Fruit fly (Drosophila melanogaster) whole organism, adult: ENCODE results near the gene CG1572.

Experiments
- CG11617 ChIP-seq: fragments of 200-800 bp; sonication (Bioruptor generic); optimal IDR thresholded peaks from 2 replicates; lab custom pipeline; 2017; ENCODE audit warnings: mild to moderate bottlenecking, missing biosample characterization, missing genetic modification reagents, missing genetic modification characterization
- CG12768 ChIP-seq: fragments of 200-800 bp; sonication (Bioruptor generic); optimal IDR thresholded peaks from 2 replicates; lab custom pipeline; 2017; ENCODE audit warnings: missing biosample characterization, missing genetic modification characterization, mild to moderate bottlenecking, moderate library complexity, missing genetic modification reagents
- CG14711 ChIP-seq: fragments of 200-800 bp; sonication (Bioruptor generic); optimal IDR thresholded peaks from 2 replicates; lab custom pipeline; 2018; ENCODE audit warnings: missing biosample characterization, mild to moderate bottlenecking, missing genetic modification characterization, moderate library complexity
- CG1620 ChIP-seq: fragments of 200-800 bp; sonication (Bioruptor generic); optimal IDR thresholded peaks from 2 replicates; lab custom pipeline; 2016; ENCODE audit warnings: missing biosample characterization, missing genetic modification characterization
- CG33017 ChIP-seq: fragments of 200-800 bp; sonication (Bioruptor generic); optimal IDR thresholded peaks from 2 replicates; lab custom pipeline; 2018; ENCODE audit warnings: missing biosample characterization, mild to moderate bottlenecking, missing genetic modification characterization, moderate library complexity
- CG5204 ChIP-seq: fragments of 200-800 bp; sonication (Bioruptor generic); optimal IDR thresholded peaks from 2 replicates; lab custom pipeline; 2016; ENCODE audit warnings: missing biosample characterization, missing genetic modification characterization
- CG7045 ChIP-seq: fragments of 200-800 bp; sonication (Bioruptor generic); optimal IDR thresholded peaks from 2 replicates; lab custom pipeline; 2017; ENCODE audit warnings: missing biosample characterization, mild to moderate bottlenecking, missing genetic modification characterization
- CG7101 ChIP-seq: fragments of 200-800 bp; sonication (Bioruptor generic); optimal IDR thresholded peaks from 2 replicates; lab custom pipeline; 2018; ENCODE audit warnings: missing biosample characterization, mild to moderate bottlenecking, missing genetic modification characterization, moderate library complexity
- Clk ChIP-seq: fragments of 200-800 bp; sonication (Bioruptor generic); optimal IDR thresholded peaks from 2 replicates; lab custom pipeline; 2017; ENCODE audit warnings: missing biosample characterization, missing genetic modification characterization
- Crg-1 ChIP-seq: fragments of 200-800 bp; sonication (Bioruptor generic); optimal IDR thresholded peaks from 2 replicates; lab custom pipeline; 2016; ENCODE audit warnings: missing biosample characterization, missing genetic modification characterization
- Hr96 ChIP-seq: fragments of 200-800 bp; sonication (Bioruptor generic); optimal IDR thresholded peaks from 2 replicates; lab custom pipeline; 2016; ENCODE audit warnings: missing biosample characterization, missing genetic modification characterization
- Mnt ChIP-seq: fragments of 200-800 bp; sonication (Bioruptor generic); optimal IDR thresholded peaks from 2 replicates; lab custom pipeline; 2016; ENCODE audit warnings: missing biosample characterization, mild to moderate bottlenecking, missing genetic modification characterization
- bab1 ChIP-seq: fragments of 200-800 bp; sonication (Bioruptor generic); optimal IDR thresholded peaks from 3 replicates; lab custom pipeline; 2019; ENCODE audit warnings: missing biosample characterization, mild to moderate bottlenecking, missing genetic modification characterization, moderate library complexity
- cic ChIP-seq: fragments of 200-800 bp; sonication (Bioruptor generic); optimal IDR thresholded peaks from 2 replicates; lab custom pipeline; 2017; ENCODE audit warnings: missing biosample characterization, mild to moderate bottlenecking, missing genetic modification characterization, moderate library complexity
- cnc ChIP-seq, 2 experiments: fragments of >200 bp; optimal IDR thresholded peaks; 2 replicates each; lab custom pipeline; 2017
- kay ChIP-seq: fragments of 200-800 bp; sonication (Bioruptor generic); peaks from one replicate; lab custom pipeline; 2016; ENCODE audit warnings: missing biosample characterization, missing genetic modification characterization, borderline replicate concordance
- ovo ChIP-seq: fragments of 200-800 bp; sonication (Bioruptor generic); optimal IDR thresholded peaks from 2 replicates; lab custom pipeline; 2016; ENCODE audit warnings: missing biosample characterization, missing genetic modification characterization
- pad ChIP-seq: fragments of 200-800 bp; sonication (Bioruptor generic); optimal IDR thresholded peaks from 3 replicates; lab custom pipeline; 2017; ENCODE audit warnings: missing biosample characterization, missing genetic modification characterization, mild to moderate bottlenecking, moderate library complexity, missing genetic modification reagents
- tj ChIP-seq: fragments of 200-800 bp; sonication (Bioruptor generic); optimal IDR thresholded peaks from 3 replicates; lab custom pipeline; 2017; ENCODE audit warnings: missing biosample characterization, mild to moderate bottlenecking, missing genetic modification characterization, moderate library complexity
- toe ChIP-seq: fragments of 200-800 bp; sonication (Bioruptor generic); optimal IDR thresholded peaks from 2 replicates; lab custom pipeline; 2016; ENCODE audit warnings: missing biosample characterization, missing genetic modification characterization

CG1572 gene

dm6 chrX:11569956-11570695 lies 11.7 kb upstream of the CG1572 start, which contains the start of the genes Polr2A and CG11699:
Polr2A (minus strand) TSS chrX:11570326.
CG11699 (plus strand) TSS chrX:11570621.
- TF ChIP-seq cnc (optimal IDR thresholded peaks at IDR 0.05; lab: Kevin White, UChicago) (no peak), CG7101 (tag; lab: Kevin White, UChicago) (peak; percentile 73), bab1 (peak; percentile 78), CG1620 (GFP tag; lab: Kevin White, UChicago) (peak; percentile 50), pad (GFP tag; lab: Kevin White, UChicago) (peak; percentile 73), cic (peak; percentile 15), CG14711 (tag; lab: Kevin White, UChicago) (peak; percentile 73), Mnt (peak; percentile 85), Hr96 (GFP tag; lab: Kevin White, UChicago) (no peak), CG7045 (no peak), Crg-1 (GFP tag; lab: Kevin White, UChicago) (peak; percentile 71), kay (no peak), tj (GFP tag; lab: Kevin White, UChicago) (peak; percentile 95), CG33017 (no peak), CG5204 (GFP tag; lab: Kevin White, UChicago) (no peak), Clk (GFP tag; lab: Kevin White, UChicago) (peak; percentile 33), CG12768 (GFP tag; lab: Kevin White, UChicago) (no peak), ovo (GFP tag; lab: Kevin White, UChicago) (peak; percentile 48), toe (GFP tag; lab: Kevin White, UChicago) (peak; percentile 7), CG11617 (GFP tag; lab: Kevin White, UChicago) (peak; percentile 66)

dm6 chrX:11561450-11562040 lies 3.1 kb upstream of the CG1572 start, which contains the start of gene PGRP-SA:
PGRP-SA (plus strand) TSS chrX:11561643.
- TF ChIP-seq bab1 (peak; percentile 38), cic (peak; percentile 79), pad (GFP tag; lab: Kevin White, UChicago) (no peak), ovo (GFP tag; lab: Kevin White, UChicago) (no peak), CG7101 (tag; lab: Kevin White, UChicago) (peak; percentile 5), CG12768 (GFP tag; lab: Kevin White, UChicago) (peak; percentile 9)

- TF ChIP-seq CG12768 (GFP tag; lab: Kevin White, UChicago) = peak; percentile 91
- peak; percentile 75 for TF ChIP-seq toe (GFP tag; lab: Kevin White, UChicago)
- peak; percentile 95 for TF ChIP-seq kay
- TF ChIP-seq cic = peak; percentile 80
- TF ChIP-seq pad (GFP tag; lab: Kevin White, UChicago) = peak; percentile 89
- TF ChIP-seq ovo (GFP tag; lab: Kevin White, UChicago) = peak; percentile 82
- TF ChIP-seq CG33017 = peak; percentile 91
- TF ChIP-seq CG1620 (GFP tag; lab: Kevin White, UChicago) = peak; percentile 74
- TF ChIP-seq Mnt = peak; percentile 66
- peak; percentile 88 for TF ChIP-seq tj (GFP tag; lab: Kevin White, UChicago)
- TF ChIP-seq CG7045 = peak; percentile 88
- TF ChIP-seq Hr96 (GFP tag; lab: Kevin White, UChicago) = no peak
- TF ChIP-seq CG11617 (GFP tag; lab: Kevin White, UChicago) = peak; percentile 99
- TF ChIP-seq cnc (optimal IDR thresholded peaks at IDR 0.05; lab: Kevin White, UChicago) = no peak
- TF ChIP-seq bab1 = peak; percentile 95
- TF ChIP-seq CG5204 (GFP tag; lab: Kevin White, UChicago) = no peak
- TF ChIP-seq CG14711 (tag; lab: Kevin White, UChicago) = peak; percentile 85
- TF ChIP-seq Clk (GFP tag; lab: Kevin White, UChicago) = peak; percentile 79
- peak; percentile 96 for TF ChIP-seq CG7101 (tag; lab: Kevin White, UChicago)
- peak; percentile 87 for TF ChIP-seq Crg-1 (GFP tag; lab: Kevin White, UChicago)
These were observed 1.6 kb upstream of the CG1572 start for dm6 chrX:11559728-11560724.

DNA sequence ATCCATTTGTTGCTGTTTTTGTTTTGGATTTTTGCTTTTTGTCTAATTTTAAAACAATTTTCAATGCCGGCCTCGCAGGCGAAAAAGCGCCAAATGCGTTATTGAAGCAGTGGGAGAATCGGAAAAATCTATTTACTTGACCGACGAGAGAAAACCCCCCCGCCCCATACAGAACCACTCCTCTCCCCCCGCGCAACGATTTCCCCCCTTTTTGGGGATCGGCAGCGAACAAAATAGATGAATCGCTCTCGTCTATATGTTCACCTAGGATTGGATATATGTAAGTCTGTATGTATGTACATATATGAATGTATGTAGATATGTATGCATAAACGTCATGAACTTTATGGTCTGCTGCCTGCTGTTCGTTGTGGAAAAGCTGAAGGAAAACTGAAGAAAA lies 1.7 kb downstream of the CG1572 start:
- TF ChIP-seq cnc (optimal IDR thresholded peaks at IDR 0.05; lab: Kevin White, UChicago) = no peak

- TF ChIP-seq bab1 (peak; percentile 56), CG7101 (tag; lab: Kevin White, UChicago) (peak; percentile 51), CG33017 (peak; percentile 11), Mnt (no peak)
These were observed 3.4 kb downstream of the CG1572 start for dm6 chrX:11555070-11555469.

DNA sequence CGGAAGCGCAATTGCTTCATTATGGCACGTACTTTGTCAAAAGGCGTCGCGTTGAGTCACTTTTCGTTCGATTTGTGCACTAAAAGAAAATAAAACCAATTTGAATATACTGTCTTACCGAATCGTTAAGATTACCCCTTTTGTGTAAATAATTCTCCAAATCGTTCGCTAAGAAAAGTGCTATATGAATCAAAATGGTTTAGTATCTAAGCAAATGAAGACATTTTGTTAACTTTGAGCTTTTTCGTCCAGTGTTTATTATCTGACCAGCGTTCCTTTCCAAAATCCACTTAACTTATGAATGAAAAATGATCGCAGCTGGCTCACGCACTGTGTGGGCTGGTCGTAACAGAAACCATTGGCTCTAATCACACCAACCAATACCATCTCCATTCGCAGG lies 8.4 kb downstream of the CG1572 start:
- TF ChIP-seq CG7101 (tag; lab: Kevin White, UChicago) = peak; percentile 73
- TF ChIP-seq CG33017 = no peak
- TF ChIP-seq CG5204 (GFP tag; lab: Kevin White, UChicago) = no peak
- TF ChIP-seq Crg-1 (GFP tag; lab: Kevin White, UChicago) = no peak
- no peak for TF ChIP-seq pad (GFP tag; lab: Kevin White, UChicago)
- no peak for TF ChIP-seq CG1620 (GFP tag; lab: Kevin White, UChicago)
- no peak for TF ChIP-seq CG12768 (GFP tag; lab: Kevin White, UChicago)
- peak; percentile 87 for TF ChIP-seq bab1
- TF ChIP-seq ovo (GFP tag; lab: Kevin White, UChicago) = no peak
- TF ChIP-seq CG11617 (GFP tag; lab: Kevin White, UChicago) = peak; percentile 46
- TF ChIP-seq Mnt = no peak
- no peak for TF ChIP-seq Hr96 (GFP tag; lab: Kevin White, UChicago)
